Worm (Caenorhabditis elegans) whole organism, L1 larva: ENCODE measurements around the gene nrps-1.

Experiments used
- ces-1 ChIP-seq: fragments of 150-350 bp; optimal IDR thresholded peaks from 2 replicates; lab custom pipeline; 2014; ENCODE audit warnings: missing biosample characterization, missing genetic modification reagents, missing genetic modification characterization
- nhr-12 ChIP-seq: sonication (generic microtip); optimal IDR thresholded peaks from 2 replicates; lab custom pipeline; 2017; ENCODE audit warnings: missing biosample characterization, missing genetic modification characterization
- unc-130 ChIP-seq: fragments of 150-350 bp; optimal IDR thresholded peaks from 2 replicates; lab custom pipeline; 2017; ENCODE audit warnings: missing biosample characterization, missing genetic modification characterization, inconsistent platforms
- ztf-4 ChIP-seq: fragments of 150-350 bp; optimal IDR thresholded peaks from 2 replicates; lab custom pipeline; 2014; ENCODE audit warnings: missing biosample characterization, missing genetic modification characterization

DNA sequence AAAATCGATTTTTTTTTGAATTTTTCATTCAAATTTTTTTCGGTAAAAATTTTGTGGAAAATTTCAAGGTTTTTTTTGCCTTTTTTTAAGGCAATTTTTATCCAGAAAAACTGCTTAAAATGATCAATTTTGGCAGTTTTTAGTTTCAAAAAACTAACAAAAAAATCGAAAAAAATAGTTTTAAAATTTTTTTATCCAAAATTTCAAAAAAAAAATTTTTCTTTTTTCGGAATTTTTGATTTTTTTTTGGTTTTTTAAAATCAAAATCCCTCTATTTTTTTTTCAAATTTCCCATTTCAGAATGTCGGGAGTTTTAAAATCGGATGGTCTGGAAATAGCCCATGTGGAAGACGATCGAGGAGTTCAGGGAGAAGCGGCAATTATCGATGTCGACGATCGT, 39.4 kb downstream of the nrps-1 start, which contains the start of gene Y66D12A.8:
- TF ChIP-seq unc-130 (tag; lab: Kevin White, UChicago) (no peak), ces-1 (GFP tag; lab: Kevin White, UChicago) (no peak), ztf-4 (tag; lab: Kevin White, UChicago) (no peak), nhr-12 (tag; lab: Kevin White, UChicago) (no peak)
